Fruit fly (Drosophila melanogaster): ENCODE measurements around the gene CG33229.

The CG33229 gene

dm6 chr3L:205723-206284, 17.8 kb upstream of the CG33229 start, which contains the start of the genes Gk1 and CG13876 (continued):
- peak; percentile 87 for TF ChIP-seq H15 (GFP tag; IDR thresholded peaks at IDR 0.05)
- peak; percentile 81 for TF ChIP-seq sisA (GFP tag; IDR thresholded peaks at IDR 0.05)
- TF ChIP-seq bowl (GFP tag; IDR thresholded peaks at IDR 0.05): peak; percentile 85
- TF ChIP-seq CG3065 (GFP tag; optimal IDR thresholded peaks at IDR 0.05): peak; percentile 74
- peak; percentile 9 for TF ChIP-seq CG33213 (GFP tag; optimal IDR thresholded peaks at IDR 0.05)
- TF ChIP-seq yki (optimal IDR thresholded peaks at IDR 0.05): no peak
- peak; percentile 97 for TF ChIP-seq CG13296 (GFP tag; optimal IDR thresholded peaks at IDR 0.05)
- TF ChIP-seq CG2678 (tag; optimal IDR thresholded peaks at IDR 0.05): peak; percentile 98
- TF ChIP-seq unpg (GFP tag; optimal IDR thresholded peaks at IDR 0.05): peak; percentile 98
- peak; percentile 94 for TF ChIP-seq CG18619 (GFP tag; optimal IDR thresholded peaks at IDR 0.05)
- peak; percentile 33 for TF ChIP-seq Dp (GFP tag; optimal IDR thresholded peaks at IDR 0.05)
- TF ChIP-seq CG11723 (GFP tag; optimal IDR thresholded peaks at IDR 0.05): no peak
- no peak for TF ChIP-seq lab (GFP tag; optimal IDR thresholded peaks at IDR 0.05)
- no peak for TF ChIP-seq ash1 (GFP tag; optimal IDR thresholded peaks at IDR 0.05)
- no peak for TF ChIP-seq jing (GFP tag; optimal IDR thresholded peaks at IDR 0.05)
- TF ChIP-seq CG13624 (GFP tag; optimal IDR thresholded peaks at IDR 0.05): peak; percentile 58
- peak; percentile 27 for TF ChIP-seq Atf-2 (GFP tag; optimal IDR thresholded peaks at IDR 0.05)
- TF ChIP-seq Sry-β (GFP tag; optimal IDR thresholded peaks at IDR 0.05): peak; percentile 30
- TF ChIP-seq Nf-YC (tag; optimal IDR thresholded peaks at IDR 0.05): peak; percentile 90
- peak; percentile 65 for TF ChIP-seq CG4404 (GFP tag; IDR thresholded peaks at IDR 0.05)
- TF ChIP-seq repo (GFP tag; optimal IDR thresholded peaks at IDR 0.05): no peak
- TF ChIP-seq Lpt (GFP tag; optimal IDR thresholded peaks at IDR 0.05): no peak
- TF ChIP-seq CG32767 (GFP tag; IDR thresholded peaks at IDR 0.05): peak; percentile 94
- peak; percentile 74 for TF ChIP-seq CG1024 (GFP tag; IDR thresholded peaks at IDR 0.05)
- peak; percentile 71; the same call in 1 of the 2 replicates for TF ChIP-seq ham (GFP tag; IDR thresholded peaks at IDR 0.05)
- TF ChIP-seq CG42726 (GFP tag; IDR thresholded peaks at IDR 0.05; ENCODE audit: partially characterized antibody): no peak
- TF ChIP-seq dmrt11E (tag; optimal IDR thresholded peaks at IDR 0.05): peak; percentile 96
- TF ChIP-seq gcm (GFP tag; optimal IDR thresholded peaks at IDR 0.05): peak; percentile 96
- peak; percentile 94 for TF ChIP-seq wdn (GFP tag; IDR thresholded peaks at IDR 0.05)
- TF ChIP-seq CG11696 (GFP tag; IDR thresholded peaks at IDR 0.05): peak; percentile 88
- TF ChIP-seq HHEX (GFP tag; optimal IDR thresholded peaks at IDR 0.05): peak; percentile 94
- peak; percentile 89 for TF ChIP-seq al (GFP tag; IDR thresholded peaks at IDR 0.05)
- TF ChIP-seq CG13287 (GFP tag; IDR thresholded peaks at IDR 0.05; ENCODE audit: partially characterized antibody): peak; percentile 34; the same call in 1 of the 2 replicates
- TF ChIP-seq fd3F (GFP tag; optimal IDR thresholded peaks at IDR 0.05): peak; percentile 93
- peak; percentile 82 for TF ChIP-seq CG15479 (GFP tag; optimal IDR thresholded peaks at IDR 0.05)
- TF ChIP-seq CG10431 (GFP tag; optimal IDR thresholded peaks at IDR 0.05): peak; percentile 86
- TF ChIP-seq ftz-f1 (GFP tag; optimal IDR thresholded peaks at IDR 0.05): no peak
- no peak for TF ChIP-seq CG14965 (GFP tag; optimal IDR thresholded peaks at IDR 0.05; ENCODE audit: borderline replicate concordance)
- TF ChIP-seq CG11398 (GFP tag; optimal IDR thresholded peaks at IDR 0.05): no peak
- peak; percentile 94 for TF ChIP-seq Ssrp (tag; optimal IDR thresholded peaks at IDR 0.05)
- peak; percentile 29 for TF ChIP-seq pum (GFP tag; optimal IDR thresholded peaks at IDR 0.05)
- TF ChIP-seq CG2199 (GFP tag; IDR thresholded peaks at IDR 0.05): peak; percentile 94
- TF ChIP-seq CG15073 (GFP tag; optimal IDR thresholded peaks at IDR 0.05): peak; percentile 19
- no peak for TF ChIP-seq lov (optimal IDR thresholded peaks at IDR 0.05)
- TF ChIP-seq lov (GFP tag; IDR thresholded peaks at IDR 0.05): peak; percentile 91
- no peak for TF ChIP-seq CG17568 (GFP tag; optimal IDR thresholded peaks at IDR 0.05)
- TF ChIP-seq vnd (GFP tag; IDR thresholded peaks at IDR 0.05; ENCODE audit: partially characterized antibody): no peak
- TF ChIP-seq CG8359 (GFP tag; optimal IDR thresholded peaks at IDR 0.05; ENCODE audit: borderline replicate concordance): peak; percentile 82
- TF ChIP-seq psq (GFP tag; optimal IDR thresholded peaks at IDR 0.05): peak; percentile 78
- peak; percentile 93 for TF ChIP-seq odd (GFP tag; optimal IDR thresholded peaks at IDR 0.05)

All from whole organism, embryonic.